Worm (Caenorhabditis elegans) whole organism, young adult: ENCODE data around the gene ZK177.2.

Source experiments
- F22D6.2 ChIP-seq: sonication (generic microtip); optimal IDR thresholded peaks from 2 replicates; lab custom pipeline; 2016; ENCODE audit warnings: mild to moderate bottlenecking, missing genetic modification characterization, missing compliant biosample characterization
- F33H1.4 ChIP-seq: fragments of 200-800 bp; sonication (Bioruptor generic); IDR thresholded peaks from 2 replicates; pipeline ENCODE4 v1.3.6; 2022; ENCODE audit warnings: missing genetic modification reagents, missing genetic modification characterization, missing compliant biosample characterization
- egrh-3 ChIP-seq: fragments of 200-800 bp; sonication (Bioruptor generic); IDR thresholded peaks from 2 replicates; pipeline ENCODE4 v1.3.6; 2022; ENCODE audit warnings: missing genetic modification reagents, missing genetic modification characterization, missing compliant biosample characterization
- madf-8 ChIP-seq: fragments of 200-800 bp; sonication (Bioruptor generic); conservative IDR thresholded peaks from 2 replicates; pipeline ENCODE4 v1.3.6; 2022; ENCODE audit warnings: missing genetic modification reagents, missing genetic modification characterization, missing compliant biosample characterization
- nhr-179 ChIP-seq: sonication (generic microtip); optimal IDR thresholded peaks from 2 replicates; lab custom pipeline; 2016; ENCODE audit warnings: mild to moderate bottlenecking, missing genetic modification characterization, missing compliant biosample characterization
- nhr-90 ChIP-seq: sonication (generic microtip); optimal IDR thresholded peaks from 2 replicates; lab custom pipeline; 2016; ENCODE audit warnings: missing genotype, mild to moderate bottlenecking, missing genetic modification characterization, missing compliant biosample characterization
- pha-4 ChIP-seq: fragments of 150-350 bp; sonication (generic microtip); optimal IDR thresholded peaks from 2 replicates; lab custom pipeline; 2014; ENCODE audit warnings: missing biosample characterization, missing genetic modification reagents, missing genetic modification characterization
- unc-62 ChIP-seq: fragments of 150-350 bp; optimal IDR thresholded peaks from 2 replicates; lab custom pipeline; 2014; ENCODE audit warnings: missing biosample characterization, missing genetic modification reagents, missing genetic modification characterization

DNA sequence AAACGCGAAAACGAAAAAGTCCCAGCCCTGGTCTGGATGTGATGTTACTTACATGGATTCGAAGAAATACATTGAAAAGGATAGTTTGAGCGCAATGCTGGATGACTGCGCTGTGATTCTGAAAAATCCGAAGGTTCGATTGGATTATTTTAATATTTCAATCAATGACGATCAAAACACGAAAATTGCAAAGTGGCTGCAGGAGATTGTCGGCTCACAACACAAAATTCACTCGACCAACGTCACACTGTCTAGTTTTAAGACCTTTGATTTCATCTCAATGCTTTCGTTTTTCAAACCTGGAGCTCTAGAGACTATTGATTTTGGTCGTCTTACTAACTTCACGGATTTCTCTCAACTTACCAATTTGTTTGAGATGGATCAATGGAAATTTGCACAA lies 32.5 kb downstream of the ZK177.2 start, which contains the start of gene C17C3.5:
- TF ChIP-seq nhr-179 (tag; lab: Kevin White, UChicago) (no peak), pha-4 (no peak), unc-62 (GFP tag; lab: Kevin White, UChicago) (no peak), F33H1.4 (no peak), F22D6.2 (tag; lab: Kevin White, UChicago) (no peak), madf-8 (no peak), nhr-90 (tag; lab: Kevin White, UChicago) (no peak), egrh-3 (GFP tag; lab: Robert Waterston, UW) (no peak)
